Worm (Caenorhabditis elegans) whole organism, early embryonic: Measurements from ENCODE around the gene nfu-1.

Experiments used
- ama-1 ChIP-seq: fragments of 150-350 bp; optimal IDR thresholded peaks from 2 replicates; lab custom pipeline; 2014
- hmbx-1 ChIP-seq: sonication (generic microtip); optimal IDR thresholded peaks from 2 replicates; lab custom pipeline; 2016; ENCODE audit warnings: mild to moderate bottlenecking, missing genetic modification characterization, missing compliant biosample characterization
- hnd-1 ChIP-seq: sonication (generic microtip); optimal IDR thresholded peaks from 2 replicates; lab custom pipeline; 2016; ENCODE audit warnings: missing genetic modification characterization, missing compliant biosample characterization
- scrt-1 ChIP-seq: fragments of 200-800 bp; sonication (Bioruptor generic); IDR thresholded peaks from 2 replicates; pipeline ENCODE4 v1.3.6; 2022; ENCODE audit warnings: missing genetic modification characterization, missing compliant biosample characterization

DNA sequence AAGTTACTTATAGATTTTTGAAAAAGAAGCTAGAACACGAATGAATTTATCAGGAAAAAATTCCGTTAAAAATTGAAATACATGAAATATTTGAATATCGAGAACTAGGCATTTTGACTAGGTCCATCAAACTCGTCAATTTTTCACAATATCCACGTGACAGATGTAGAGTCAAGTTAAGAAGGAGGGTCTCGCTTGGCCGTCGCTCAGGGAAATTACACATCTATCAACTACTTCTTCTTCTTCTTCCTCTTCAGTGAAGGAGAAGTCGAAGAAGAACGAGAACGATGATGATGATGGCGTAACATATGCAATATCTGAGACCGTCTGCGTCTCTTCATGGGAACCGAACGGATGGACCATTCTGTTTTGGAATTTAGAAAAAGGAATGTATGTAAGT lies 32.7 kb downstream of the nfu-1 start:
- TF ChIP-seq hnd-1 (tag; lab: Kevin White, UChicago): no peak
- TF ChIP-seq hmbx-1 (tag; lab: Kevin White, UChicago): no peak
- no peak for TF ChIP-seq ama-1
- no peak for TF ChIP-seq scrt-1 (GFP tag; lab: Robert Waterston, UW)
